Worm (Caenorhabditis elegans): Measurements from ENCODE around the gene B0281.4.

DNA sequence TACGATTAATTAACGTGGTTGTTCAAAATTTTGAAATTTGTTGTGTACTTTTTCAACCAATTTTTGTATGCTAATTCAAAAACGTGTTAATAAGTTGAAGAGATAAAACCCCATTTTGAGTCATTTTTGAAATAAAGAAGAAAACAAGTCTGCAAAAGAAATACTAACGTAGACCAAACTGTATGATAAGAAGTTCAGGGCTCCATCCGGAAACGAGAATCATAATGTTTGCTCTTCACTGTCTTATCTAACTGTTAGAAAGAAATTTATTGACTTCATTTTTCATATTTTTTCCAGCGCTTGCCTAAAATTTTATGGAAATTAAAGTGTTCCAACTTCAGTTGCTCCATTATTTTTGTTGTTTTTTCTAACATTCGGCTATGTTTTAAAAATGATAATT, 6.9 kb upstream of the B0281.4 start:
- no peak for TF ChIP-seq aly-1 (tag; optimal IDR thresholded peaks at IDR 0.05)
- TF ChIP-seq ceh-36 (tag; optimal IDR thresholded peaks at IDR 0.05) = no peak
